Fruit fly (Drosophila melanogaster) whole organism, embryonic: ENCODE measurements around the gene CG46458.

Experiments used
- Adf1 ChIP-seq: fragments of 200-800 bp; sonication (Bioruptor generic); IDR thresholded peaks from 2 replicates; pipeline ENCODE4 v1.3.6; 2022; ENCODE audit warnings: missing biosample characterization, missing genetic modification characterization
- CG10321 ChIP-seq: fragments of 200-800 bp; sonication (Bioruptor generic); IDR thresholded peaks from 2 replicates; pipeline ENCODE4 v1.3.6; 2022; ENCODE audit warnings: missing biosample characterization, missing genetic modification characterization
- CG11247 ChIP-seq: fragments of 200-800 bp; sonication (Bioruptor generic); IDR thresholded peaks from 2 replicates; pipeline ENCODE4 v1.3.6; 2022; ENCODE audit warnings: missing biosample characterization, missing genetic modification characterization
- CG12104 ChIP-seq: fragments of 200-800 bp; sonication (Bioruptor generic); optimal IDR thresholded peaks from 3 replicates; lab custom pipeline; 2016; ENCODE audit warnings: missing biosample characterization, missing genetic modification characterization
- CG1233 ChIP-seq: fragments of 200-800 bp; sonication (Bioruptor generic); optimal IDR thresholded peaks from 4 replicates; lab custom pipeline; 2018; ENCODE audit warnings: missing biosample characterization, mild to moderate bottlenecking, missing genetic modification characterization
- CG13894 ChIP-seq: fragments of 200-800 bp; sonication (Bioruptor generic); optimal IDR thresholded peaks from 3 replicates; lab custom pipeline; 2018; ENCODE audit warnings: missing biosample characterization, mild to moderate bottlenecking, missing genetic modification characterization, moderate library complexity
- CG16813 ChIP-seq: fragments of 200-800 bp; sonication (Bioruptor generic); IDR thresholded peaks from 3 replicates; pipeline ENCODE4 v1.3.6; 2022; ENCODE audit warnings: missing biosample characterization, missing genetic modification characterization; ENCODE audit not compliant: partially characterized antibody
- CG3163 ChIP-seq: fragments of 200-800 bp; sonication (Bioruptor generic); optimal IDR thresholded peaks from 3 replicates; lab custom pipeline; 2016; ENCODE audit warnings: missing biosample characterization, missing genetic modification characterization
- CG32767 ChIP-seq: fragments of 200-800 bp; sonication (Bioruptor generic); IDR thresholded peaks from 2 replicates; pipeline ENCODE4 v1.3.6; 2022; ENCODE audit warnings: missing biosample characterization, missing genetic modification characterization
- CG42726 ChIP-seq: fragments of 200-800 bp; sonication (Bioruptor generic); IDR thresholded peaks from 2 replicates; pipeline ENCODE4 v1.3.6; 2022; ENCODE audit warnings: missing biosample characterization, missing genetic modification characterization; ENCODE audit not compliant: partially characterized antibody
- CG8290 ChIP-seq, 3 experiments: fragments of 200-800 bp; sonication (Bioruptor generic); optimal IDR thresholded peaks; 2 replicates each; lab custom pipeline; 2016 to 2019; ENCODE audit warnings: missing biosample characterization in 3 of 3, missing genetic modification characterization in 3 of 3, mild to moderate bottlenecking in 2 of 3, moderate library complexity in 1 of 3
- D ChIP-seq, 2 experiments: fragments of 200-800 bp in 1 of 2; fragments of >200 bp in 1 of 2; sonication (Bioruptor generic) in 1 of 2; optimal IDR thresholded peaks; 2 replicates in 1 of 2; 3 replicates in 1 of 2; lab custom pipeline; 2017; ENCODE audit warnings: mild to moderate bottlenecking in 1 of 2, missing biosample characterization in 1 of 2, missing genetic modification characterization in 1 of 2, missing genetic modification reagents in 1 of 2
- D19A ChIP-seq: fragments of 200-800 bp; optimal IDR thresholded peaks from 3 replicates; lab custom pipeline; 2019; ENCODE audit warnings: missing biosample characterization, mild to moderate bottlenecking, missing genetic modification characterization, moderate library complexity
- Dbx ChIP-seq: fragments of 200-800 bp; sonication (Bioruptor generic); IDR thresholded peaks from 3 replicates; pipeline ENCODE4 v1.3.6; 2022; ENCODE audit warnings: missing biosample characterization, missing genetic modification characterization
- Dp ChIP-seq: fragments of 200-800 bp; sonication (Bioruptor generic); optimal IDR thresholded peaks from 2 replicates; lab custom pipeline; 2018; ENCODE audit warnings: missing biosample characterization, mild to moderate bottlenecking, missing genetic modification characterization, moderate library complexity
- Ets65A ChIP-seq: fragments of 200-800 bp; sonication (Bioruptor generic); peaks from one replicate; lab custom pipeline; 2016; ENCODE audit warnings: missing biosample characterization, missing genetic modification characterization
- Fer2 ChIP-seq: fragments of 200-800 bp; sonication (Bioruptor generic); optimal IDR thresholded peaks from 2 replicates; lab custom pipeline; 2018; ENCODE audit warnings: missing biosample characterization, mild to moderate bottlenecking, missing genetic modification characterization, moderate library complexity
- Hey ChIP-seq: fragments of 200-800 bp; sonication (Bioruptor generic); optimal IDR thresholded peaks from 3 replicates; lab custom pipeline; 2018; ENCODE audit warnings: missing biosample characterization, mild to moderate bottlenecking, missing genetic modification characterization
- Hr3 ChIP-seq: fragments of 200-800 bp; sonication (Bioruptor generic); optimal IDR thresholded peaks from 3 replicates; lab custom pipeline; 2016; ENCODE audit warnings: missing biosample characterization, missing genetic modification characterization
- Lim3 ChIP-seq: fragments of 200-800 bp; sonication (Bioruptor generic); IDR thresholded peaks from 2 replicates; pipeline ENCODE4 v1.3.6; 2022; ENCODE audit warnings: missing biosample characterization, missing genetic modification characterization
- Neu2 ChIP-seq: fragments of 200-800 bp; sonication (Bioruptor generic); optimal IDR thresholded peaks from 3 replicates; lab custom pipeline; 2016; ENCODE audit warnings: missing biosample characterization, missing genetic modification characterization, borderline replicate concordance
- Nf-YB ChIP-seq: fragments of 200-800 bp; sonication (Bioruptor generic); optimal IDR thresholded peaks from 3 replicates; lab custom pipeline; 2019; ENCODE audit warnings: missing biosample characterization, mild to moderate bottlenecking, missing genetic modification characterization, moderate library complexity
- Nf-YC ChIP-seq: fragments of 200-800 bp; optimal IDR thresholded peaks from 3 replicates; lab custom pipeline; 2019; ENCODE audit warnings: missing biosample characterization, mild to moderate bottlenecking, missing genetic modification characterization, moderate library complexity
- PHDP ChIP-seq: fragments of 200-800 bp; sonication (Bioruptor generic); optimal IDR thresholded peaks from 3 replicates; lab custom pipeline; 2018; ENCODE audit warnings: missing biosample characterization, mild to moderate bottlenecking, missing genetic modification characterization, moderate library complexity
- Trl ChIP-seq, 3 experiments: fragments of >200 bp in 2 of 3; fragments of 200-800 bp in 1 of 3; sonication (Bioruptor generic) in 1 of 3; optimal IDR thresholded peaks; 2 replicates in 1 of 3; 3 replicates in 2 of 3; lab custom pipeline; 2016 to 2017; ENCODE audit warnings: missing biosample characterization in 1 of 3, missing genetic modification characterization in 1 of 3
- abd-A ChIP-seq: fragments of 200-800 bp; sonication (Bioruptor generic); optimal IDR thresholded peaks from 3 replicates; lab custom pipeline; 2019; ENCODE audit warnings: missing biosample characterization, mild to moderate bottlenecking, missing genetic modification characterization, moderate library complexity
- bigmax ChIP-seq: fragments of 200-800 bp; sonication (Bioruptor generic); optimal IDR thresholded peaks from 2 replicates; lab custom pipeline; 2018; ENCODE audit warnings: missing biosample characterization, mild to moderate bottlenecking, missing genetic modification characterization
- btn ChIP-seq: fragments of 200-800 bp; sonication (Bioruptor generic); optimal IDR thresholded peaks from 2 replicates; lab custom pipeline; 2016; ENCODE audit warnings: missing biosample characterization, missing genetic modification characterization
- cad ChIP-seq: fragments of >200 bp; optimal IDR thresholded peaks from 2 replicates; lab custom pipeline; 2017; ENCODE audit warnings: missing biosample characterization, missing genetic modification characterization
- cg ChIP-seq: fragments of 200-800 bp; sonication (Bioruptor generic); optimal IDR thresholded peaks from 3 replicates; lab custom pipeline; 2019; ENCODE audit warnings: missing biosample characterization, mild to moderate bottlenecking, missing genetic modification characterization, moderate library complexity
- chinmo ChIP-seq: fragments of 200-800 bp; sonication (Bioruptor generic); IDR thresholded peaks from 4 replicates; pipeline ENCODE4 v1.3.6; 2022; ENCODE audit warnings: missing biosample characterization, missing genetic modification characterization; ENCODE audit not compliant: partially characterized antibody
- crol ChIP-seq: fragments of 200-800 bp; sonication (Bioruptor generic); IDR thresholded peaks from 2 replicates; pipeline ENCODE4 v1.3.6; 2022; ENCODE audit warnings: missing biosample characterization, missing genetic modification characterization
- dysf ChIP-seq: fragments of 200-800 bp; sonication (Bioruptor generic); IDR thresholded peaks from 3 replicates; pipeline ENCODE4 v1.3.6; 2022; ENCODE audit warnings: missing biosample characterization, missing genetic modification characterization
- gcm ChIP-seq: fragments of 200-800 bp; sonication (Bioruptor generic); optimal IDR thresholded peaks from 2 replicates; lab custom pipeline; 2019; ENCODE audit warnings: missing biosample characterization, mild to moderate bottlenecking, missing genetic modification characterization, moderate library complexity
- inv ChIP-seq: fragments of 200-800 bp; sonication (Bioruptor generic); IDR thresholded peaks from 2 replicates; pipeline ENCODE4 v1.3.6; 2022; ENCODE audit warnings: missing biosample characterization, missing genetic modification characterization; ENCODE audit not compliant: partially characterized antibody
- pnt ChIP-seq: fragments of 200-800 bp; sonication (Bioruptor generic); optimal IDR thresholded peaks from 3 replicates; lab custom pipeline; 2016; ENCODE audit warnings: missing biosample characterization, missing genetic modification characterization
- pros ChIP-seq: fragments of 200-800 bp; sonication (Bioruptor generic); optimal IDR thresholded peaks from 3 replicates; lab custom pipeline; 2019; ENCODE audit warnings: missing biosample characterization, mild to moderate bottlenecking, missing genetic modification characterization, moderate library complexity
- sisA ChIP-seq: fragments of 200-800 bp; sonication (Bioruptor generic); IDR thresholded peaks from 2 replicates; pipeline ENCODE4 v1.3.6; 2022; ENCODE audit warnings: missing biosample characterization, missing genetic modification characterization
- sr ChIP-seq: fragments of 200-800 bp; sonication (Bioruptor generic); IDR thresholded peaks from 3 replicates; pipeline ENCODE4 v1.3.6; 2022; ENCODE audit warnings: missing biosample characterization, missing genetic modification characterization
- tll ChIP-seq, 2 experiments: fragments of 200-800 bp in 1 of 2; fragments of >200 bp in 1 of 2; sonication (Bioruptor generic) in 1 of 2; optimal IDR thresholded peaks; 2 replicates each; lab custom pipeline; 2017 to 2019; ENCODE audit warnings: missing biosample characterization in 2 of 2, missing genetic modification characterization in 2 of 2, mild to moderate bottlenecking in 1 of 2, moderate library complexity in 1 of 2
- twi ChIP-seq: fragments of 200-800 bp; optimal IDR thresholded peaks from 2 replicates; lab custom pipeline; 2019; ENCODE audit warnings: missing biosample characterization, mild to moderate bottlenecking, missing genetic modification characterization, moderate library complexity
- usp ChIP-seq: fragments of >200 bp; optimal IDR thresholded peaks from 2 replicates; lab custom pipeline; 2017; ENCODE audit warnings: missing biosample characterization, missing genetic modification characterization
- wek ChIP-seq: fragments of 200-800 bp; sonication (Bioruptor generic); optimal IDR thresholded peaks from 3 replicates; lab custom pipeline; 2018; ENCODE audit warnings: missing biosample characterization, mild to moderate bottlenecking, missing genetic modification characterization, moderate library complexity
- zen ChIP-seq: fragments of 200-800 bp; sonication (Bioruptor generic); optimal IDR thresholded peaks from 3 replicates; lab custom pipeline; 2018; ENCODE audit warnings: missing biosample characterization, mild to moderate bottlenecking, missing genetic modification characterization, moderate library complexity

Gene CG46458

DNA sequence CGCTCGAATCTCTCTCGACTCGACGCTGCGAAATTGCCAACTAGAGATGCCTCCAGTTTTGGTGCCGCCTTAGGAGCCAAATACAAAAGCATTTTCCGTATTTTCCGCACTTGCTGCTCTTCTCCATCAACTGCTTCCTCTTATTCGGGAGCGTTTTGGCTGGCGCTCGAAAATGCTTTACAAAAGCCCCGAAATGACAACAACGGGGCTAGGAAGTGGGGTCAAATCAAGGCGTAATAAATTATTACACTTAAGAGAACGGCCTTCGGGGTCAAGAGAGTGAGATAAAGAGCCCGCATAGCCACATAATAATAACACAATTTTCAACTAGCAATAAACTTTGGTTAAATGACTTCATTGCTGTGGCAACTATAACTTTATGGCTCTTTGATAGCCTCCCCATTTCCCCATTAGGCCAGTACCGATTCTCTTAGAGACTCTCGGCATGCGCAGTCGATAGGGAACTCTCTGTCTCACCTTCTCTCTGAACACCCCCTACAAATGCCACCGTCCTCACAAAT, at the start of gene CG46458:
CG46458 (minus strand) TSS at position 51 of the 521 bp plus-strand sequence.
- peak; percentile 18 to 57 for TF ChIP-seq Trl (optimal IDR thresholded peaks at IDR 0.05; lab: Kevin White, UChicago)
- no peak for TF ChIP-seq Trl (GFP tag; optimal IDR thresholded peaks at IDR 0.05; lab: Kevin White, UChicago)
- no peak for TF ChIP-seq CG11247
- peak; percentile 92 for TF ChIP-seq abd-A (tag; lab: Kevin White, UChicago)
- TF ChIP-seq gcm, result peak; percentile 3
- peak; percentile 77 for TF ChIP-seq CG3163

DNA sequence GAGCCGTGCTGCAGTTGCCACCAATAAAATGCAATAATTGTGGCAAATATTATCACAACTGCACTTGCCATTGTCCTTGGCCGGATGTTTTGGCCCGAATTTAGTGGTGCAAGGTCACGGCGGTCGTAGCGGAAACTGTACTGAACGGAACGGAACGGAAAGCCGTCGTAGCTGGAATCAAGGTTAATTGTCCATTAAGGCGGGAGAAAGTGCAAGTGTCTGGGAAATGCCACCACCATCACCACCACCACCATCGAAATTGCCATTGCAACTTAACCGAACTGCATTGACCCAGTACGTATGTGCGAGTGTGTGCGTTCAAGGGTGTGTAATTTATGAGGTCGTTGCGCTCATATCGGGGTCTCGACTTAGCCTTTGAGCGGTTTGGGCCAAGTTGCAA, 48.8 kb upstream of the CG46458 start:
- TF ChIP-seq CG12104 (no peak), Nf-YC (tag; lab: Kevin White, UChicago) (no peak), cad (peak; percentile 20), D (optimal IDR thresholded peaks at IDR 0.05; lab: Kevin White, UChicago) (peak; percentile 63), D (GFP tag; optimal IDR thresholded peaks at IDR 0.05; lab: Kevin White, UChicago) (no peak), zen (tag; lab: Kevin White, UChicago) (peak; percentile 54), inv (GFP tag; lab: Robert Waterston, UW) (no peak), btn (GFP tag; lab: Kevin White, UChicago) (no peak), pros (GFP tag; lab: Kevin White, UChicago) (peak; percentile 49), CG16813 (GFP tag; lab: Robert Waterston, UW) (no peak), tll (GFP tag; optimal IDR thresholded peaks at IDR 0.05; lab: Kevin White, UChicago) (peak in 1 of 2 experiments; percentile 84)

DNA sequence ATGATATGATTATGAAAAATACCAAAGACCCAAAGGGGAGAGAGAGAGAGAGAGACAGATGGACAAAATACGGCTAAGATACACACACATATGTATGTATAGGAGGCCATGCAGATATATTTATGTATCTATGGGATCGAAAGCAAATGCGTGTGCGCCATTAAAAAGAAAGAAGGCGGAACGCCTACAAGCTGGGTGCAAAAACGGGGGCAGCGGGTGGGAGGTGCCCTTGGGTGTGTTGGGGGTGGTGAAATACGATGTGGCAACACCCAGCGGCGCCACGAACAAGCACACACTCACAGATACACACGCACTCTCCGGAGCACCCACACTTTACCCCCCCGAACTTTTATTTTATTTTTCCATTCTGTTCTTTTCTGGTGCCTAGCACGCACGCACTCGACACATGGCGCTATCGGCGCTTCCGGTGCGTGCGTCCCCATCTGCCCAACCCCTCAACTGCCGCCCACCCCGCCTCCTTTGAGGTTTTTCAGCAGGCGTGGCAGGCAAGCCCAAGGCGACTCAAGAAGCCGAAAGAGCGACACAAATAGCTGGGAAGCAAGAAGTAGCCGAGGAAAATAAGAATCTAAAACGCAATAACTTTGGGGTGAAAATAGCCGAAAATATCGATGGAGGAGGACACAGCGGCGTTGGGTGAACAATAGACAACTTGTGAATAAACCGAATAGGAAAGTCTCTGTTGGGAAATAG, 46.5 kb upstream of the CG46458 start:
- no peak for TF ChIP-seq wek (GFP tag; lab: Kevin White, UChicago)
- peak; percentile 60 for TF ChIP-seq Nf-YC (tag; lab: Kevin White, UChicago)
- TF ChIP-seq crol (GFP tag; lab: Robert Waterston, UW), result peak; percentile 81
- no peak for TF ChIP-seq Dbx
- TF ChIP-seq CG10321 (GFP tag; lab: Robert Waterston, UW), result 0 out of 2 replicates have a peak, but pooled peaks have one; percentile 22
- TF ChIP-seq CG13894, result peak; percentile 58
- TF ChIP-seq CG32767 (GFP tag; lab: Robert Waterston, UW), result peak; percentile 78
- TF ChIP-seq Lim3 (GFP tag; lab: Robert Waterston, UW), result no peak
- no peak for TF ChIP-seq sisA (GFP tag; lab: Robert Waterston, UW)
- TF ChIP-seq CG42726 (GFP tag; lab: Robert Waterston, UW), result 0 out of 2 replicates have a peak, but pooled peaks have one; percentile 27
- peak; percentile 89 for TF ChIP-seq sr
- no peak for TF ChIP-seq usp (GFP tag; lab: Kevin White, UChicago)
- TF ChIP-seq Neu2, result no peak
- no peak for TF ChIP-seq pnt (GFP tag; lab: Kevin White, UChicago)
- TF ChIP-seq abd-A (tag; lab: Kevin White, UChicago), result peak; percentile 93
- 0 out of 4 replicates have a peak, but pooled peaks have one; percentile 18 for TF ChIP-seq chinmo
- peak; percentile 18 for TF ChIP-seq twi (tag; lab: Kevin White, UChicago)
- no peak for TF ChIP-seq CG8290 (GFP tag; optimal IDR thresholded peaks at IDR 0.05; lab: Kevin White, UChicago)
- no peak for TF ChIP-seq CG8290 (tag; optimal IDR thresholded peaks at IDR 0.05; lab: Kevin White, UChicago)
- no peak for TF ChIP-seq Hr3 (GFP tag; lab: Kevin White, UChicago)
- TF ChIP-seq Hey (tag; lab: Kevin White, UChicago), result peak; percentile 45
- TF ChIP-seq cg (GFP tag; lab: Kevin White, UChicago), result peak; percentile 59
- TF ChIP-seq Fer2 (tag; lab: Kevin White, UChicago), result no peak
- no peak for TF ChIP-seq bigmax (GFP tag; lab: Kevin White, UChicago)
- peak; percentile 47 for TF ChIP-seq Nf-YB (GFP tag; lab: Kevin White, UChicago)
- TF ChIP-seq Dp (GFP tag; lab: Kevin White, UChicago), result no peak
- TF ChIP-seq Adf1 (GFP tag; lab: Robert Waterston, UW), result peak; percentile 54; the same call in 1 of the 2 replicates
- TF ChIP-seq dysf, result no peak
- TF ChIP-seq Ets65A (GFP tag; lab: Kevin White, UChicago), result peak; percentile 74
- TF ChIP-seq D19A, result no peak
- TF ChIP-seq PHDP (tag; lab: Kevin White, UChicago), result no peak
- TF ChIP-seq CG1233, result no peak
